Worm (Caenorhabditis elegans): Measurements from ENCODE around the gene R04B5.6.

ce11 chrV:10075441-10075840 is 9.5 kb upstream of the R04B5.6 start, which contains the start of gene F57A8.7:
- no peak for TF ChIP-seq ama-1 (optimal IDR thresholded peaks at IDR 0.05)
- no peak for TF ChIP-seq ama-1 (GFP tag; optimal IDR thresholded peaks at IDR 0.05)
- TF ChIP-seq F10E7.11 (tag; optimal IDR thresholded peaks at IDR 0.05): no peak
- no peak for TF ChIP-seq Y67H2A.10 (GFP tag; conservative IDR thresholded peaks at IDR 0.05)
- TF ChIP-seq gei-17 (GFP tag; optimal IDR thresholded peaks at IDR 0.05): no peak
- no peak for TF ChIP-seq ztf-3 (GFP tag; optimal IDR thresholded peaks at IDR 0.05)

Measured in whole organism, young adult.